Fruit fly (Drosophila melanogaster) whole organism: ENCODE measurements around the gene CG43094.

ENCODE experiments used
- CG8478 ChIP-seq: fragments of >200 bp; optimal IDR thresholded peaks from 2 replicates; lab custom pipeline; 2018; ENCODE audit warnings: inconsistent platforms
- Dll ChIP-seq: fragments of >200 bp; optimal IDR thresholded peaks from 2 replicates; lab custom pipeline; 2017
- EcR ChIP-seq, 2 experiments: fragments of >200 bp; optimal IDR thresholded peaks; 2 replicates each; lab custom pipeline; 2017; ENCODE audit warnings: missing biosample characterization in 2 of 2, missing genetic modification characterization in 2 of 2, missing genetic modification reagents in 2 of 2
- pan ChIP-seq: fragments of >200 bp; optimal IDR thresholded peaks from 2 replicates; lab custom pipeline; 2017
- psq ChIP-seq: fragments of >200 bp; optimal IDR thresholded peaks from 2 replicates; lab custom pipeline; 2017
- usp ChIP-seq: fragments of >200 bp; optimal IDR thresholded peaks from 2 replicates; lab custom pipeline; 2017; ENCODE audit warnings: missing biosample characterization, missing genetic modification characterization, mixed read lengths

dm6 chr3R:22807132-22807531, 36.3 kb upstream of the CG43094 start:
- TF ChIP-seq CG8478 (no peak), usp (GFP tag; lab: Kevin White, UChicago) (no peak), Dll (lab: Kevin White, UChicago) (no peak), pan (lab: Kevin White, UChicago) (no peak), psq (lab: Kevin White, UChicago) (no peak), EcR (GFP tag; optimal IDR thresholded peaks at IDR 0.05; lab: Kevin White, UChicago) (no peak)
